Fruit fly (Drosophila melanogaster) whole organism, embryonic: Measurements from ENCODE around the gene CG13297.

Source experiments
- Abd-B ChIP-seq: fragments of 200-800 bp; sonication (Bioruptor generic); optimal IDR thresholded peaks from 2 replicates; lab custom pipeline; 2018; ENCODE audit warnings: missing biosample characterization, mild to moderate bottlenecking, missing genetic modification characterization, moderate library complexity
- Atf3 ChIP-seq: fragments of 200-800 bp; sonication (Bioruptor generic); optimal IDR thresholded peaks from 3 replicates; lab custom pipeline; 2016; ENCODE audit warnings: missing biosample characterization, missing genetic modification characterization
- CG10462 ChIP-seq: fragments of 200-800 bp; sonication (Bioruptor generic); optimal IDR thresholded peaks from 2 replicates; lab custom pipeline; 2016; ENCODE audit warnings: missing biosample characterization, missing genetic modification characterization
- CG10654 ChIP-seq: fragments of 200-800 bp; sonication (Bioruptor generic); optimal IDR thresholded peaks from 2 replicates; lab custom pipeline; 2016; ENCODE audit warnings: missing biosample characterization, missing genetic modification characterization
- CG11085 ChIP-seq: fragments of 200-800 bp; sonication (Bioruptor generic); IDR thresholded peaks from 2 replicates; pipeline ENCODE4 v1.3.6; 2022; ENCODE audit warnings: missing biosample characterization, missing genetic modification characterization
- CG12299 ChIP-seq: fragments of 200-800 bp; sonication (Bioruptor generic); optimal IDR thresholded peaks from 2 replicates; lab custom pipeline; 2018; ENCODE audit warnings: missing biosample characterization, mild to moderate bottlenecking, missing genetic modification characterization
- CG14014 ChIP-seq: fragments of 200-800 bp; sonication (Bioruptor generic); IDR thresholded peaks from 2 replicates; pipeline ENCODE4 v1.3.6; 2022; ENCODE audit warnings: missing biosample characterization, missing genetic modification characterization
- CG16779 ChIP-seq: fragments of 200-800 bp; sonication (Bioruptor generic); IDR thresholded peaks from 2 replicates; pipeline ENCODE4 v1.3.6; 2022; ENCODE audit warnings: missing biosample characterization, missing genetic modification characterization
- CG18599 ChIP-seq: fragments of 200-800 bp; sonication (Bioruptor generic); optimal IDR thresholded peaks from 3 replicates; lab custom pipeline; 2017; ENCODE audit warnings: missing biosample characterization, missing genetic modification characterization, mild to moderate bottlenecking, moderate library complexity, missing genetic modification reagents
- CG2199 ChIP-seq: fragments of 200-800 bp; sonication (Bioruptor generic); IDR thresholded peaks from 3 replicates; pipeline ENCODE4 v1.3.6; 2022; ENCODE audit warnings: missing biosample characterization, missing genetic modification characterization
- CG31365 ChIP-seq: fragments of 200-800 bp; sonication (Bioruptor generic); optimal IDR thresholded peaks from 2 replicates; lab custom pipeline; 2018; ENCODE audit warnings: missing biosample characterization, mild to moderate bottlenecking, missing genetic modification characterization
- CG31441 ChIP-seq: fragments of 200-800 bp; sonication (Bioruptor generic); IDR thresholded peaks from 2 replicates; pipeline ENCODE4 v1.3.6; 2022; ENCODE audit warnings: missing biosample characterization, missing genetic modification characterization
- CG3407 ChIP-seq: fragments of 200-800 bp; sonication (Bioruptor generic); optimal IDR thresholded peaks from 2 replicates; lab custom pipeline; 2018; ENCODE audit warnings: missing biosample characterization, mild to moderate bottlenecking, missing genetic modification characterization
- CG34224 ChIP-seq: fragments of 200-800 bp; sonication (Bioruptor generic); IDR thresholded peaks from 3 replicates; pipeline ENCODE4 v1.3.6; 2022; ENCODE audit warnings: missing biosample characterization, missing genetic modification characterization; ENCODE audit not compliant: partially characterized antibody
- CG3838 ChIP-seq: fragments of 200-800 bp; sonication (Bioruptor generic); optimal IDR thresholded peaks from 3 replicates; lab custom pipeline; 2016; ENCODE audit warnings: missing biosample characterization, missing genetic modification characterization
- CG5180 ChIP-seq: fragments of 200-800 bp; sonication (Bioruptor generic); optimal IDR thresholded peaks from 3 replicates; lab custom pipeline; 2017; ENCODE audit warnings: missing biosample characterization, missing genetic modification characterization, mild to moderate bottlenecking, moderate library complexity, missing genetic modification reagents
- CG7556 ChIP-seq: fragments of 200-800 bp; sonication (Bioruptor generic); optimal IDR thresholded peaks from 2 replicates; lab custom pipeline; 2017; ENCODE audit warnings: missing biosample characterization, mild to moderate bottlenecking, missing genetic modification characterization
- CG8924 ChIP-seq: fragments of 200-800 bp; optimal IDR thresholded peaks from 3 replicates; lab custom pipeline; 2019; ENCODE audit warnings: missing biosample characterization, mild to moderate bottlenecking, missing genetic modification characterization, moderate library complexity
- CG9876 ChIP-seq: fragments of 200-800 bp; sonication (Bioruptor generic); optimal IDR thresholded peaks from 2 replicates; lab custom pipeline; 2016; ENCODE audit warnings: missing biosample characterization, missing genetic modification characterization
- Dll ChIP-seq: fragments of 200-800 bp; sonication (Bioruptor generic); IDR thresholded peaks from 4 replicates; pipeline ENCODE4 v1.3.6; 2022; ENCODE audit warnings: missing biosample characterization, missing genetic modification characterization; ENCODE audit not compliant: partially characterized antibody
- ERR ChIP-seq: fragments of 200-800 bp; sonication (Bioruptor generic); optimal IDR thresholded peaks from 2 replicates; lab custom pipeline; 2016; ENCODE audit warnings: missing biosample characterization, missing genetic modification characterization
- Ets65A ChIP-seq: fragments of 200-800 bp; sonication (Bioruptor generic); peaks from one replicate; lab custom pipeline; 2016; ENCODE audit warnings: missing biosample characterization, missing genetic modification characterization
- GATAe ChIP-seq: fragments of 200-800 bp; sonication (Bioruptor generic); conservative IDR thresholded peaks from 2 replicates; pipeline ENCODE4 v1.3.6; 2022; ENCODE audit warnings: missing biosample characterization, missing genetic modification characterization
- HmgD ChIP-seq: fragments of 200-800 bp; sonication (Bioruptor generic); optimal IDR thresholded peaks from 3 replicates; lab custom pipeline; 2016; ENCODE audit warnings: missing biosample characterization, missing genetic modification characterization
- Hr3 ChIP-seq: fragments of 200-800 bp; sonication (Bioruptor generic); optimal IDR thresholded peaks from 3 replicates; lab custom pipeline; 2016; ENCODE audit warnings: missing biosample characterization, missing genetic modification characterization
- Lhr ChIP-seq: fragments of 200-800 bp; sonication (Bioruptor generic); optimal IDR thresholded peaks from 3 replicates; lab custom pipeline; 2017; ENCODE audit warnings: mild to moderate bottlenecking, missing biosample characterization, missing genetic modification reagents, missing genetic modification characterization
- Sox102F ChIP-seq: fragments of 200-800 bp; sonication (Bioruptor generic); optimal IDR thresholded peaks from 2 replicates; lab custom pipeline; 2018; ENCODE audit warnings: missing biosample characterization, mild to moderate bottlenecking, missing genetic modification characterization, moderate library complexity
- Taf1 ChIP-seq: fragments of 200-800 bp; sonication (Bioruptor generic); IDR thresholded peaks from 2 replicates; pipeline ENCODE4 v1.3.6; 2022; ENCODE audit warnings: missing biosample characterization, missing genetic modification characterization
- Vsx1 ChIP-seq: fragments of 200-800 bp; sonication (Bioruptor generic); optimal IDR thresholded peaks from 2 replicates; lab custom pipeline; 2017; ENCODE audit warnings: missing biosample characterization, mild to moderate bottlenecking, missing genetic modification characterization, missing genetic modification reagents
- abd-A ChIP-seq: fragments of 200-800 bp; sonication (Bioruptor generic); optimal IDR thresholded peaks from 3 replicates; lab custom pipeline; 2019; ENCODE audit warnings: missing biosample characterization, mild to moderate bottlenecking, missing genetic modification characterization, moderate library complexity
- bcd ChIP-seq: fragments of 200-800 bp; sonication (Bioruptor generic); optimal IDR thresholded peaks from 2 replicates; lab custom pipeline; 2017; ENCODE audit warnings: missing biosample characterization, mild to moderate bottlenecking, missing genetic modification characterization
- cwo ChIP-seq: fragments of 200-800 bp; sonication (Bioruptor generic); optimal IDR thresholded peaks from 3 replicates; lab custom pipeline; 2017; ENCODE audit warnings: missing biosample characterization, missing genetic modification characterization, mild to moderate bottlenecking, moderate library complexity, missing genetic modification reagents
- dimm ChIP-seq: fragments of 200-800 bp; sonication (Bioruptor generic); IDR thresholded peaks from 2 replicates; pipeline ENCODE4 v1.3.6; 2022; ENCODE audit warnings: missing biosample characterization, missing genetic modification characterization
- eyg ChIP-seq: fragments of 200-800 bp; sonication (Bioruptor generic); optimal IDR thresholded peaks from 3 replicates; lab custom pipeline; 2016; ENCODE audit warnings: missing biosample characterization, missing genetic modification characterization
- fd96Cb ChIP-seq: fragments of 200-800 bp; sonication (Bioruptor generic); optimal IDR thresholded peaks from 2 replicates; lab custom pipeline; 2018; ENCODE audit warnings: missing biosample characterization, mild to moderate bottlenecking, missing genetic modification characterization, moderate library complexity
- fu2 ChIP-seq: fragments of 200-800 bp; sonication (Bioruptor generic); optimal IDR thresholded peaks from 2 replicates; lab custom pipeline; 2016; ENCODE audit warnings: missing biosample characterization, missing genetic modification characterization
- gro ChIP-seq: fragments of 200-800 bp; sonication (Bioruptor generic); optimal IDR thresholded peaks from 2 replicates; lab custom pipeline; 2016; ENCODE audit warnings: missing biosample characterization, missing genetic modification characterization
- hkb ChIP-seq, 2 experiments: fragments of 200-800 bp in 1 of 2; fragments of >200 bp in 1 of 2; sonication (Bioruptor generic) in 1 of 2; IDR thresholded peaks in 1 of 2; optimal IDR thresholded peaks in 1 of 2; 2 replicates each; pipeline versions ENCODE4 v1.3.6 to Lab custom; 2017 to 2022; ENCODE audit warnings: missing biosample characterization in 1 of 2, missing genetic modification characterization in 1 of 2
- lilli ChIP-seq: fragments of 200-800 bp; sonication (Bioruptor generic); optimal IDR thresholded peaks from 3 replicates; lab custom pipeline; 2016; ENCODE audit warnings: missing biosample characterization, missing genetic modification characterization
- nerfin-2 ChIP-seq: fragments of 200-800 bp; sonication (Bioruptor generic); IDR thresholded peaks from 2 replicates; pipeline ENCODE4 v1.3.6; 2022; ENCODE audit warnings: missing biosample characterization, missing genetic modification characterization; ENCODE audit not compliant: partially characterized antibody
- nom ChIP-seq: fragments of 200-800 bp; sonication (Bioruptor generic); optimal IDR thresholded peaks from 2 replicates; lab custom pipeline; 2017; ENCODE audit warnings: missing biosample characterization, missing genetic modification characterization, mild to moderate bottlenecking, moderate library complexity, missing genetic modification reagents
- odd ChIP-seq: fragments of 200-800 bp; sonication (Bioruptor generic); optimal IDR thresholded peaks from 2 replicates; lab custom pipeline; 2017; ENCODE audit warnings: missing biosample characterization, mild to moderate bottlenecking, missing genetic modification characterization
- rib ChIP-seq: fragments of 200-800 bp; sonication (Bioruptor generic); IDR thresholded peaks from 2 replicates; pipeline ENCODE4 v1.3.6; 2022; ENCODE audit warnings: missing biosample characterization, missing genetic modification characterization
- salm ChIP-seq: fragments of 200-800 bp; sonication (Bioruptor generic); optimal IDR thresholded peaks from 2 replicates; lab custom pipeline; 2018; ENCODE audit warnings: missing biosample characterization, mild to moderate bottlenecking, missing genetic modification characterization
- shn ChIP-seq: fragments of 200-800 bp; sonication (Bioruptor generic); optimal IDR thresholded peaks from 3 replicates; lab custom pipeline; 2016; ENCODE audit warnings: missing biosample characterization, missing genetic modification characterization
- stc ChIP-seq: fragments of 200-800 bp; sonication (Bioruptor generic); IDR thresholded peaks from 2 replicates; pipeline ENCODE4 v1.3.6; 2022; ENCODE audit warnings: missing biosample characterization, missing genetic modification characterization
- sug ChIP-seq: fragments of 200-800 bp; optimal IDR thresholded peaks from 2 replicates; lab custom pipeline; 2019; ENCODE audit warnings: missing biosample characterization, mild to moderate bottlenecking, missing genetic modification characterization, moderate library complexity
- ttk ChIP-seq: fragments of 200-800 bp; sonication (Bioruptor generic); IDR thresholded peaks from 2 replicates; pipeline ENCODE4 v2.1.2; 2022; ENCODE audit warnings: missing biosample characterization, missing genetic modification characterization
- vnd ChIP-seq: fragments of 200-800 bp; sonication (Bioruptor generic); IDR thresholded peaks from 3 replicates; pipeline ENCODE4 v1.3.6; 2022; ENCODE audit warnings: missing biosample characterization, missing genetic modification characterization; ENCODE audit not compliant: partially characterized antibody
- zen2 ChIP-seq: fragments of 200-800 bp; sonication (Bioruptor generic); IDR thresholded peaks from 3 replicates; pipeline ENCODE4 v1.3.6; 2022; ENCODE audit warnings: missing biosample characterization, missing genetic modification characterization; ENCODE audit not compliant: partially characterized antibody

CG13297 gene

DNA sequence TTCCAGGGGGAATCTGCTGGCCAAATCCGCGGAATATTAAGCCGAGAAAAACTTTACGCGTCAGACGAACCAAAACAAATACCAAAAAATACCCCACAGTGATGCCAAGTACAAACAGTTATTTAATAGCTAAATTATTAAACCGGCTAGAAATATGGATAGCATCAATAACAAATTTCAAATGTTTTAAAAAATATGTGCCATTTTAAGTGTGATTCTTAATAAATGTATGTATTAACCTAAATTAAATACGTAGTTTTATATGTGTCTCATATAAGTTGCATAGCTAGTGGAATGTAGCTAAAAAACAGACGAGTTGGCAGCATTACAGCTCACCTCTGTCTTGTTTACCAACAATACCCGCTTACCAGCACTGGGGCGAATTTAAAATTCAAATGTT is 24.6 kb upstream of the CG13297 start, which contains the start of gene CG10274 (continued):
- TF ChIP-seq CG12299 (tag; lab: Kevin White, UChicago) (peak; percentile 19), Hr3 (GFP tag; lab: Kevin White, UChicago) (peak; percentile 80), CG8924 (tag; lab: Kevin White, UChicago) (peak; percentile 79), Sox102F (GFP tag; lab: Kevin White, UChicago) (no peak), lilli (GFP tag; lab: Kevin White, UChicago) (peak; percentile 85), CG34224 (GFP tag; lab: Robert Waterston, UW) (no peak), Atf3 (GFP tag; lab: Kevin White, UChicago) (peak; percentile 59), CG2199 (no peak), Abd-B (GFP tag; lab: Kevin White, UChicago) (peak; percentile 79), gro (peak; percentile 77), ERR (no peak), Lhr (GFP tag; lab: Kevin White, UChicago) (peak; percentile 55), sug (peak; percentile 84), Vsx1 (GFP tag; lab: Kevin White, UChicago) (no peak), CG16779 (GFP tag; lab: Robert Waterston, UW) (no peak), fu2 (peak; percentile 71), CG9876 (GFP tag; lab: Kevin White, UChicago) (peak; percentile 56), cwo (GFP tag; lab: Kevin White, UChicago) (no peak), CG31441 (GFP tag; lab: Robert Waterston, UW) (no peak; the same call in 1 of the 2 replicates), nerfin-2 (GFP tag; lab: Robert Waterston, UW) (no peak), eyg (GFP tag; lab: Kevin White, UChicago) (no peak), HmgD (GFP tag; lab: Kevin White, UChicago) (peak; percentile 6), Taf1 (GFP tag; lab: Robert Waterston, UW) (no peak), rib (GFP tag; lab: Robert Waterston, UW) (0 out of 2 replicates have a peak, but pooled peaks have one; percentile 31), ttk (GFP tag; lab: Robert Waterston, UW) (peak; percentile 19; the same call in 1 of the 2 replicates), CG31365 (tag; lab: Kevin White, UChicago) (no peak)

dm6 chr3L:6173826-6174255 is 16.7 kb upstream of the CG13297 start, which contains the start of the genes fmt and CG7376:
TSS of gene fmt (minus strand) at chr3L:6173880.
TSS of gene CG7376 (plus strand) at chr3L:6174248.
- no peak for TF ChIP-seq CG3407 (GFP tag; lab: Kevin White, UChicago)
- TF ChIP-seq stc (GFP tag; lab: Robert Waterston, UW), result no peak
- TF ChIP-seq abd-A (tag; lab: Kevin White, UChicago), result no peak
- TF ChIP-seq CG18599 (GFP tag; lab: Kevin White, UChicago), result no peak
- peak; percentile 27 for TF ChIP-seq CG10654
- no peak for TF ChIP-seq CG5180
- peak; percentile 42 for TF ChIP-seq Ets65A (GFP tag; lab: Kevin White, UChicago)
- TF ChIP-seq vnd, result peak; percentile 84
- TF ChIP-seq CG14014, result no peak
- TF ChIP-seq Dll (GFP tag; lab: Robert Waterston, UW), result peak; percentile 74; the same call in 3 of the 4 replicates
- no peak for TF ChIP-seq CG12299 (tag; lab: Kevin White, UChicago)
- TF ChIP-seq CG3838 (GFP tag; lab: Kevin White, UChicago), result no peak
- TF ChIP-seq bcd (GFP tag; lab: Kevin White, UChicago), result no peak
- TF ChIP-seq shn (GFP tag; lab: Kevin White, UChicago), result no peak
- peak; percentile 15 for TF ChIP-seq fd96Cb
- TF ChIP-seq ERR, result no peak
- TF ChIP-seq CG10462 (GFP tag; lab: Kevin White, UChicago), result no peak
- TF ChIP-seq hkb (optimal IDR thresholded peaks at IDR 0.05; lab: Kevin White, UChicago), result peak; percentile 37
- TF ChIP-seq hkb (GFP tag; IDR thresholded peaks at IDR 0.05; lab: Robert Waterston, UW), result no peak
- peak; percentile 54; the same call in 1 of the 3 replicates for TF ChIP-seq zen2 (GFP tag; lab: Robert Waterston, UW)
- no peak for TF ChIP-seq CG11085 (GFP tag; lab: Robert Waterston, UW)
- no peak for TF ChIP-seq dimm (GFP tag; lab: Robert Waterston, UW)
- no peak for TF ChIP-seq CG7556
- TF ChIP-seq GATAe (GFP tag; lab: Robert Waterston, UW), result no peak
- TF ChIP-seq salm, result no peak
- no peak for TF ChIP-seq odd
- no peak for TF ChIP-seq nom (GFP tag; lab: Kevin White, UChicago)
